Fruit fly (Drosophila melanogaster): ENCODE data around the gene CG14285.
A peak's percentile ranks its signal among the peaks of the same experiment; 100 is the strongest.

CG14285 gene

DNA sequence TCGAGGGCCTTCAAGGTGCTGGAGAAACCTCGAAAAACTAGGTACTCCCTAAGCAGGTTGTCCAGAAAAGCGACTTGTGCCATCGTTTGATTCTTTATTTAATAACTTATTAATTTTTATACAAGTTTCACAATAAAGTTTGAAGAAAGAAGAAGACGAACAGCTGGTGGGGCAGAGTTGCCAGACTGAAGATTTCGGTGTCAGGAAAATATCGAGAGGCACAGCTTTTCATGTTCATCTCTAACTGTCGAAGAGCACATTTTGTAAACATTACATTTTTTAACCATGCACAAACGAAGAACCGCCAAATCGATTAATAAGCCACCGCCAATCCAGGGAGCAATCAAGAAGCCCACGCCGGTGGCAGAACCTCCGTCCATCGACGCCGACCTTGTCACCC lies 1.0 kb upstream of the CG14285 start, which contains the start of the genes CG6005 and CG14286 (continued):
- TF ChIP-seq Atf6 (GFP tag; IDR thresholded peaks at IDR 0.05) (peak; percentile 62), caup (GFP tag; optimal IDR thresholded peaks at IDR 0.05; ENCODE audit: severe bottlenecking) (peak; percentile 25), CG6765 (GFP tag; optimal IDR thresholded peaks at IDR 0.05) (no peak), nerfin-1 (tag; optimal IDR thresholded peaks at IDR 0.05) (no peak), ken (GFP tag; IDR thresholded peaks at IDR 0.05) (peak; percentile 58; the same call in 1 of the 3 replicates), amos (GFP tag; IDR thresholded peaks at IDR 0.05; ENCODE audit: partially characterized antibody) (peak; percentile 83), D19B (GFP tag; optimal IDR thresholded peaks at IDR 0.05) (no peak), CG11560 (tag; IDR thresholded peaks at IDR 0.05) (no peak), lmd (GFP tag; IDR thresholded peaks at IDR 0.05) (peak; percentile 58; the same call in 1 of the 2 replicates), CG6254 (GFP tag; optimal IDR thresholded peaks at IDR 0.05) (no peak), croc (GFP tag; conservative IDR thresholded peaks at IDR 0.05) (no peak; the same call in 2 of the 3 replicates), sens (GFP tag) (peak; percentile 68), CG10267 (tag; optimal IDR thresholded peaks at IDR 0.05) (peak; percentile 23), zen2 (GFP tag; IDR thresholded peaks at IDR 0.05; ENCODE audit: partially characterized antibody) (peak; percentile 21; the same call in 1 of the 3 replicates), lbe (GFP tag; optimal IDR thresholded peaks at IDR 0.05) (no peak), CG10321 (GFP tag; IDR thresholded peaks at IDR 0.05) (no peak), CG10654 (GFP tag; optimal IDR thresholded peaks at IDR 0.05) (peak; percentile 2), CG4282 (GFP tag; optimal IDR thresholded peaks at IDR 0.05) (peak; percentile 21), Sry-δ (GFP tag; optimal IDR thresholded peaks at IDR 0.05) (peak; percentile 84), Dref (GFP tag; IDR thresholded peaks at IDR 0.05) (peak; percentile 55), CG2678 (tag; optimal IDR thresholded peaks at IDR 0.05) (peak; percentile 36), Dll (GFP tag; IDR thresholded peaks at IDR 0.05; ENCODE audit: partially characterized antibody) (peak; percentile 77), CG12219 (GFP tag; optimal IDR thresholded peaks at IDR 0.05) (no peak), trem (tag; optimal IDR thresholded peaks at IDR 0.05) (peak; percentile 33), CG9437 (GFP tag; optimal IDR thresholded peaks at IDR 0.05) (no peak), CG34422 (GFP tag; IDR thresholded peaks at IDR 0.05) (peak; percentile 89), Ravus (GFP tag; IDR thresholded peaks at IDR 0.05) (no peak; the same call in 1 of the 2 replicates), tup (GFP tag; optimal IDR thresholded peaks at IDR 0.05) (peak; percentile 34), CG18619 (GFP tag; optimal IDR thresholded peaks at IDR 0.05) (peak; percentile 45), cad (GFP tag; optimal IDR thresholded peaks at IDR 0.05) (no peak), CG31388 (GFP tag; optimal IDR thresholded peaks at IDR 0.05) (no peak), vnd (GFP tag; IDR thresholded peaks at IDR 0.05; ENCODE audit: partially characterized antibody) (peak; percentile 79), Asciz (GFP tag; optimal IDR thresholded peaks at IDR 0.05) (no peak), klu (GFP tag; IDR thresholded peaks at IDR 0.05) (no peak), Fer1 (GFP tag; optimal IDR thresholded peaks at IDR 0.05) (no peak), fru (optimal IDR thresholded peaks at IDR 0.05) (no peak), pho (GFP tag; optimal IDR thresholded peaks at IDR 0.05) (peak; percentile 64), sug (tag; optimal IDR thresholded peaks at IDR 0.05) (peak; percentile 59), Ptx1 (GFP tag; IDR thresholded peaks at IDR 0.05) (peak; percentile 66), CG12659 (GFP tag; optimal IDR thresholded peaks at IDR 0.05) (peak; percentile 73), HmgZ (tag; optimal IDR thresholded peaks at IDR 0.05) (peak; percentile 80), CG10979 (tag; optimal IDR thresholded peaks at IDR 0.05) (no peak), CG13894 (tag; optimal IDR thresholded peaks at IDR 0.05) (no peak), lov (optimal IDR thresholded peaks at IDR 0.05) (no peak), lov (GFP tag; IDR thresholded peaks at IDR 0.05) (0 out of 3 replicates have a peak, but pooled peaks have one; percentile 26), chn (GFP tag; optimal IDR thresholded peaks at IDR 0.05) (peak; percentile 78), CG15073 (GFP tag; optimal IDR thresholded peaks at IDR 0.05) (no peak), CG17385 (GFP tag; optimal IDR thresholded peaks at IDR 0.05) (peak; percentile 98), pita (GFP tag; optimal IDR thresholded peaks at IDR 0.05) (no peak), so (GFP tag; IDR thresholded peaks at IDR 0.05) (0 out of 3 replicates have a peak, but pooled peaks have one; percentile 47), CG2875 (GFP tag; optimal IDR thresholded peaks at IDR 0.05) (no peak)

Data from whole organism, embryonic.